Fruit fly (Drosophila melanogaster): ENCODE measurements around the gene POLDIP2.

dm6 chr3R:5438750-5439149, 28.8 kb upstream of the POLDIP2 start:
- no peak for TF ChIP-seq Myc (optimal IDR thresholded peaks at IDR 0.05)
- no peak for TF ChIP-seq OdsH (GFP tag; optimal IDR thresholded peaks at IDR 0.05)
- TF ChIP-seq rgr (GFP tag; optimal IDR thresholded peaks at IDR 0.05) = no peak
- no peak for TF ChIP-seq h (GFP tag; optimal IDR thresholded peaks at IDR 0.05)
